Worm (Caenorhabditis elegans) whole organism, L4 larva: ENCODE results near the gene hrde-2.
A peak's percentile ranks its signal among the peaks of the same experiment; 100 is the strongest.

ENCODE experiments used
- F10B5.3 ChIP-seq: sonication (generic microtip); optimal IDR thresholded peaks from 2 replicates; lab custom pipeline; 2016; ENCODE audit warnings: mild to moderate bottlenecking, missing genetic modification characterization, missing compliant biosample characterization
- F37D6.2 ChIP-seq: sonication (generic microtip); optimal IDR thresholded peaks from 2 replicates; lab custom pipeline; 2016; ENCODE audit warnings: mild to moderate bottlenecking, missing genetic modification characterization, missing compliant biosample characterization
- F49E8.2 ChIP-seq: sonication (generic microtip); optimal IDR thresholded peaks from 2 replicates; lab custom pipeline; 2016; ENCODE audit warnings: missing compliant biosample characterization, mild to moderate bottlenecking, missing genetic modification characterization, borderline replicate concordance
- R02D3.7 ChIP-seq: fragments of 150-350 bp; sonication (generic microtip); optimal IDR thresholded peaks from 3 replicates; lab custom pipeline; 2014; ENCODE audit warnings: missing biosample characterization, missing genetic modification characterization
- T26A8.4 ChIP-seq: fragments of 200-800 bp; sonication (Bioruptor generic); IDR thresholded peaks from 2 replicates; pipeline ENCODE4 v1.3.6; 2022; ENCODE audit warnings: missing genetic modification characterization, missing compliant biosample characterization
- Y105C5A.15 ChIP-seq: fragments of 200-800 bp; sonication (Bioruptor generic); IDR thresholded peaks from 2 replicates; pipeline ENCODE4 v1.3.6; 2022; ENCODE audit warnings: missing genetic modification characterization, missing compliant biosample characterization
- Y48G9A.11 ChIP-seq: fragments of 200-800 bp; sonication (Bioruptor generic); IDR thresholded peaks from 2 replicates; pipeline ENCODE4 v1.3.6; 2022; ENCODE audit warnings: missing genetic modification reagents, missing genetic modification characterization, missing compliant biosample characterization
- ZK546.5 ChIP-seq, 2 experiments: sonication (generic microtip); optimal IDR thresholded peaks; 2 replicates each; lab custom pipeline; 2017; ENCODE audit warnings: missing biosample characterization in 2 of 2, missing genetic modification characterization in 2 of 2
- aha-1 ChIP-seq: fragments of 150-350 bp; peaks from one replicate; lab custom pipeline; 2014; ENCODE audit warnings: missing biosample characterization, missing genetic modification characterization
- ctbp-1 ChIP-seq: fragments of 200-800 bp; sonication (Bioruptor generic); IDR thresholded peaks from 2 replicates; pipeline ENCODE4 v1.3.6; 2022; ENCODE audit warnings: missing genetic modification reagents, missing genetic modification characterization, missing compliant biosample characterization
- daf-16 ChIP-seq, 3 experiments: sonication (generic microtip); optimal IDR thresholded peaks; 2 replicates each; lab custom pipeline; 2016 to 2017; ENCODE audit warnings: missing genetic modification characterization in 3 of 3, missing genetic modification reagents in 3 of 3, mild to moderate bottlenecking in 2 of 3, missing compliant biosample characterization in 2 of 3, missing biosample characterization in 1 of 3, moderate library complexity in 1 of 3
- daf-19 ChIP-seq: fragments of 200-800 bp; sonication (Bioruptor generic); conservative IDR thresholded peaks from 2 replicates; pipeline ENCODE4 v1.3.6; 2022; ENCODE audit warnings: missing genetic modification characterization, missing compliant biosample characterization
- dmd-6 ChIP-seq: fragments of 200-800 bp; sonication (Bioruptor generic); IDR thresholded peaks from 2 replicates; pipeline ENCODE4 v1.3.6; 2022; ENCODE audit warnings: missing genetic modification reagents, missing genetic modification characterization, missing compliant biosample characterization
- dmd-9 ChIP-seq: fragments of 200-800 bp; sonication (Bioruptor generic); IDR thresholded peaks from 2 replicates; pipeline ENCODE4 v1.3.6; 2022; ENCODE audit warnings: missing genetic modification reagents, missing genetic modification characterization, missing compliant biosample characterization
- dve-1 ChIP-seq: sonication (generic microtip); optimal IDR thresholded peaks from 2 replicates; lab custom pipeline; 2017; ENCODE audit warnings: antibody characterized with exemption, mild to moderate bottlenecking, missing genetic modification characterization, missing compliant biosample characterization; ENCODE audit not compliant: insufficient read depth
- egl-43 ChIP-seq: fragments of 200-800 bp; sonication (Bioruptor generic); IDR thresholded peaks from 2 replicates; pipeline ENCODE4 v1.3.6; 2022; ENCODE audit warnings: missing genetic modification reagents, missing genetic modification characterization, missing compliant biosample characterization
- fkh-10 ChIP-seq: fragments of 150-350 bp; optimal IDR thresholded peaks from 2 replicates; lab custom pipeline; 2014; ENCODE audit warnings: missing biosample characterization, missing genetic modification reagents, missing genetic modification characterization
- fos-1 ChIP-seq: fragments of 150-350 bp; optimal IDR thresholded peaks from 2 replicates; lab custom pipeline; 2014; ENCODE audit warnings: missing biosample characterization, missing genetic modification characterization
- hlh-11 ChIP-seq: fragments of 200-800 bp; sonication (Bioruptor generic); optimal IDR thresholded peaks from 2 replicates; lab custom pipeline; 2018; ENCODE audit warnings: mild to moderate bottlenecking, missing genetic modification characterization, missing compliant biosample characterization
- jun-1 ChIP-seq: fragments of 150-350 bp; optimal IDR thresholded peaks from 2 replicates; lab custom pipeline; 2014; ENCODE audit warnings: missing biosample characterization, missing genetic modification reagents, missing genetic modification characterization
- lim-7 ChIP-seq: fragments of 200-800 bp; sonication (Bioruptor generic); IDR thresholded peaks from 2 replicates; pipeline ENCODE4 v1.3.6; 2022; ENCODE audit warnings: missing genetic modification characterization, missing compliant biosample characterization
- lin-1 ChIP-seq: fragments of 200-800 bp; sonication (Bioruptor generic); IDR thresholded peaks from 2 replicates; pipeline ENCODE4 v1.3.6; 2022; ENCODE audit warnings: missing genetic modification reagents, missing genetic modification characterization, missing compliant biosample characterization
- lin-13 ChIP-seq: fragments of 150-350 bp; optimal IDR thresholded peaks from 2 replicates; lab custom pipeline; 2014; ENCODE audit warnings: missing biosample characterization, missing genetic modification reagents, missing genetic modification characterization
- lin-15B ChIP-seq: fragments of 150-350 bp; sonication (generic microtip); optimal IDR thresholded peaks from 3 replicates; lab custom pipeline; 2014; ENCODE audit warnings: missing biosample characterization, missing genetic modification characterization
- lin-29 ChIP-seq: fragments of 200-800 bp; sonication (Bioruptor generic); IDR thresholded peaks from 2 replicates; pipeline ENCODE4 v1.3.6; 2022; ENCODE audit warnings: missing genetic modification reagents, missing genetic modification characterization, missing compliant biosample characterization
- lin-38 ChIP-seq: fragments of 200-800 bp; sonication (Bioruptor generic); IDR thresholded peaks from 2 replicates; pipeline ENCODE4 v1.3.6; 2022; ENCODE audit warnings: missing genetic modification reagents, missing genetic modification characterization, missing compliant biosample characterization
- mdl-1 ChIP-seq, 2 experiments: fragments of 150-350 bp in 1 of 2; sonication (generic microtip) in 1 of 2; optimal IDR thresholded peaks; 2 replicates each; lab custom pipeline; 2014 to 2017; ENCODE audit warnings: missing biosample characterization in 2 of 2, missing genetic modification characterization in 2 of 2
- mdt-29 ChIP-seq: fragments of 200-800 bp; sonication (Bioruptor generic); IDR thresholded peaks from 2 replicates; pipeline ENCODE4 v1.3.6; 2022; ENCODE audit warnings: missing genetic modification reagents, missing genetic modification characterization, missing compliant biosample characterization
- mxl-3 ChIP-seq: fragments of 200-800 bp; sonication (Bioruptor generic); optimal IDR thresholded peaks from 2 replicates; lab custom pipeline; 2018; ENCODE audit warnings: mild to moderate bottlenecking, missing genetic modification characterization, missing compliant biosample characterization
- nhr-10 ChIP-seq: fragments of 150-350 bp; optimal IDR thresholded peaks from 2 replicates; lab custom pipeline; 2014; ENCODE audit warnings: missing biosample characterization, missing genetic modification characterization
- nhr-11 ChIP-seq: fragments of 150-350 bp; optimal IDR thresholded peaks from 2 replicates; lab custom pipeline; 2014; ENCODE audit warnings: missing biosample characterization, missing genetic modification characterization
- nhr-25 ChIP-seq: sonication (generic microtip); optimal IDR thresholded peaks from 2 replicates; lab custom pipeline; 2017; ENCODE audit warnings: missing genetic modification characterization, mild to moderate bottlenecking, missing compliant biosample characterization, antibody characterized with exemption, moderate library complexity, borderline replicate concordance; ENCODE audit not compliant: insufficient read depth
- nhr-28 ChIP-seq: fragments of 150-350 bp; optimal IDR thresholded peaks from 2 replicates; lab custom pipeline; 2014; ENCODE audit warnings: missing biosample characterization, missing genetic modification characterization
- nhr-48 ChIP-seq: sonication (generic microtip); optimal IDR thresholded peaks from 2 replicates; lab custom pipeline; 2016; ENCODE audit warnings: mild to moderate bottlenecking, missing genetic modification characterization, missing compliant biosample characterization
- nhr-6 ChIP-seq: fragments of 150-350 bp; optimal IDR thresholded peaks from 2 replicates; lab custom pipeline; 2014; ENCODE audit warnings: missing biosample characterization, missing genetic modification characterization
- rbr-2 ChIP-seq: sonication (generic microtip); optimal IDR thresholded peaks from 2 replicates; lab custom pipeline; 2016; ENCODE audit warnings: missing genotype, missing genetic modification characterization, missing compliant biosample characterization
- saeg-2 ChIP-seq: fragments of 200-800 bp; sonication (Bioruptor generic); IDR thresholded peaks from 2 replicates; pipeline ENCODE4 v1.3.6; 2022; ENCODE audit warnings: missing genetic modification reagents, missing genetic modification characterization, missing compliant biosample characterization
- sdz-12 ChIP-seq: fragments of 200-800 bp; sonication (Bioruptor generic); optimal IDR thresholded peaks from 2 replicates; lab custom pipeline; 2018; ENCODE audit warnings: mild to moderate bottlenecking, missing genetic modification characterization, missing compliant biosample characterization
- tag-97 ChIP-seq: fragments of 200-800 bp; sonication (Bioruptor generic); IDR thresholded peaks from 2 replicates; pipeline ENCODE4 v1.3.6; 2022; ENCODE audit warnings: missing genetic modification characterization, missing compliant biosample characterization
- unc-130 ChIP-seq: sonication (generic microtip); optimal IDR thresholded peaks from 2 replicates; lab custom pipeline; 2016; ENCODE audit warnings: missing genetic modification reagents, missing genetic modification characterization, missing compliant biosample characterization
- unc-39 ChIP-seq: sonication (generic microtip); optimal IDR thresholded peaks from 2 replicates; lab custom pipeline; 2017; ENCODE audit warnings: missing biosample characterization, missing genetic modification characterization
- unc-62 ChIP-seq, 3 experiments: fragments of 150-350 bp in 1 of 3; sonication (generic microtip); optimal IDR thresholded peaks in 2 of 3; peaks in 1 of 3; 1 replicate in 1 of 3; 2 replicates in 2 of 3; lab custom pipeline; 2014 to 2017; ENCODE audit warnings: missing biosample characterization in 3 of 3, missing genetic modification characterization in 3 of 3, missing genetic modification reagents in 3 of 3, missing genotype in 1 of 3
- vab-7 ChIP-seq: fragments of 200-800 bp; sonication (Bioruptor generic); IDR thresholded peaks from 2 replicates; pipeline ENCODE4 v1.3.6; 2022; ENCODE audit warnings: missing genetic modification reagents, missing genetic modification characterization, missing compliant biosample characterization
- zfp-3 ChIP-seq: fragments of 200-800 bp; sonication (Bioruptor generic); conservative IDR thresholded peaks from 2 replicates; pipeline ENCODE4 v1.3.6; 2022; ENCODE audit warnings: missing genetic modification reagents, missing genetic modification characterization, missing compliant biosample characterization
- zip-2 ChIP-seq: fragments of 150-350 bp; optimal IDR thresholded peaks from 2 replicates; lab custom pipeline; 2014; ENCODE audit warnings: missing biosample characterization, missing genetic modification characterization
- ztf-11 ChIP-seq: fragments of 150-350 bp; optimal IDR thresholded peaks from 2 replicates; lab custom pipeline; 2014; ENCODE audit warnings: missing biosample characterization, missing genetic modification characterization
- ztf-7 ChIP-seq: fragments of 150-350 bp; optimal IDR thresholded peaks from 2 replicates; lab custom pipeline; 2014; ENCODE audit warnings: missing biosample characterization, missing genetic modification characterization

The hrde-2 gene

ce11 chrV:14991489-14991888 is 13.4 kb upstream of the hrde-2 start:
- TF ChIP-seq F37D6.2 (tag; lab: Kevin White, UChicago), result no peak
- TF ChIP-seq unc-130 (GFP tag; lab: Kevin White, UChicago), result peak; percentile 1
- no peak for TF ChIP-seq vab-7 (GFP tag; lab: Robert Waterston, UW)
- no peak for TF ChIP-seq lin-29 (GFP tag; lab: Robert Waterston, UW)
- no peak for TF ChIP-seq tag-97
- TF ChIP-seq Y105C5A.15 (GFP tag; lab: Robert Waterston, UW), result no peak
- TF ChIP-seq F49E8.2 (tag; lab: Kevin White, UChicago), result peak; percentile 16
- TF ChIP-seq saeg-2 (GFP tag; lab: Robert Waterston, UW), result no peak
- TF ChIP-seq lim-7 (GFP tag; lab: Robert Waterston, UW), result no peak
- TF ChIP-seq ctbp-1 (GFP tag; lab: Robert Waterston, UW), result no peak
- peak; percentile 75 for TF ChIP-seq aha-1
- TF ChIP-seq lin-1 (GFP tag; lab: Robert Waterston, UW), result no peak
- no peak for TF ChIP-seq daf-19 (GFP tag; lab: Robert Waterston, UW)
- no peak for TF ChIP-seq jun-1 (tag; lab: Kevin White, UChicago)
- TF ChIP-seq ztf-11 (tag; lab: Kevin White, UChicago), result no peak
- no peak for TF ChIP-seq zip-2
- TF ChIP-seq T26A8.4, result no peak
- TF ChIP-seq nhr-48, result no peak
- no peak for TF ChIP-seq ztf-7
- no peak for TF ChIP-seq fos-1 (tag; lab: Kevin White, UChicago)
- no peak for TF ChIP-seq nhr-10 (tag; lab: Kevin White, UChicago)
- TF ChIP-seq unc-39 (tag; lab: Kevin White, UChicago), result no peak
- no peak for TF ChIP-seq unc-62 (GFP tag; optimal IDR thresholded peaks at IDR 0.05 in 1 of 2; lab: Kevin White, UChicago)
- TF ChIP-seq unc-62 (tag; optimal IDR thresholded peaks at IDR 0.05; lab: Kevin White, UChicago), result no peak
- no peak for TF ChIP-seq egl-43
- no peak for TF ChIP-seq lin-13 (GFP tag; lab: Kevin White, UChicago)
- peak; percentile 46; the same call in 1 of the 2 replicates for TF ChIP-seq Y48G9A.11 (GFP tag; lab: Robert Waterston, UW)
- no peak for TF ChIP-seq dmd-9 (GFP tag; lab: Robert Waterston, UW)
- no peak for TF ChIP-seq sdz-12 (GFP tag; lab: Kevin White, UChicago)
- no peak; the same call in 1 of the 2 replicates for TF ChIP-seq lin-38
- no peak for TF ChIP-seq nhr-25 (tag; lab: Kevin White, UChicago)
- no peak for TF ChIP-seq zfp-3 (GFP tag; lab: Robert Waterston, UW)
- no peak for TF ChIP-seq R02D3.7 (tag; lab: Kevin White, UChicago)
- no peak for TF ChIP-seq mdt-29 (GFP tag; lab: Robert Waterston, UW)
- no peak for TF ChIP-seq fkh-10 (GFP tag; lab: Kevin White, UChicago)
- no peak for TF ChIP-seq lin-15B (tag; lab: Kevin White, UChicago)
- TF ChIP-seq F10B5.3 (tag; lab: Kevin White, UChicago), result no peak

- TF ChIP-seq aha-1, result no peak
- TF ChIP-seq Y48G9A.11 (GFP tag; lab: Robert Waterston, UW), result peak; percentile 81
- peak; percentile 63 for TF ChIP-seq lin-38
- TF ChIP-seq unc-130 (GFP tag; lab: Kevin White, UChicago), result peak; percentile 59
These were observed 12.2 kb upstream of the hrde-2 start, which contains the start of gene T01C3.3 for ce11 chrV:14992627-14993117. TSS of gene T01C3.3 (minus strand) at chrV:14992677.

ce11 chrV:14993620-14994019 is 11.3 kb upstream of the hrde-2 start, which contains the start of gene fil-1:
TSS of gene fil-1 (plus strand) at chrV:14993838.
- TF ChIP-seq saeg-2 (GFP tag; lab: Robert Waterston, UW) (no peak), mxl-3 (GFP tag; lab: Kevin White, UChicago) (peak; percentile 52), nhr-6 (tag; lab: Kevin White, UChicago) (no peak), dmd-6 (GFP tag; lab: Robert Waterston, UW) (peak; percentile 65), daf-16 (GFP tag; optimal IDR thresholded peaks at IDR 0.05; lab: Kevin White, UChicago) (no peak), daf-16 (tag; optimal IDR thresholded peaks at IDR 0.05; lab: Kevin White, UChicago) (peak; percentile 88), mdt-29 (GFP tag; lab: Robert Waterston, UW) (no peak), mdl-1 (tag; optimal IDR thresholded peaks at IDR 0.05; lab: Kevin White, UChicago) (no peak), rbr-2 (tag; lab: Kevin White, UChicago) (no peak), dve-1 (peak; percentile 26), nhr-11 (tag; lab: Kevin White, UChicago) (no peak), nhr-28 (peak; percentile 59), hlh-11 (peak; percentile 34), ZK546.5 (tag; optimal IDR thresholded peaks at IDR 0.05; lab: Kevin White, UChicago) (no peak)
